Fruit fly (Drosophila melanogaster) whole organism, embryonic: ENCODE data around the gene hiro.
A peak's percentile ranks its signal among the peaks of the same experiment; 100 is the strongest.

Experiments
- Awh ChIP-seq: fragments of 200-800 bp; sonication (Bioruptor generic); IDR thresholded peaks from 2 replicates; pipeline ENCODE4, ENCODE4 v1.3.6; 2022; ENCODE audit warnings: missing biosample characterization, missing genetic modification characterization
- BEAF-32 ChIP-seq: fragments of 200-800 bp; sonication (Bioruptor generic); optimal IDR thresholded peaks from 3 replicates; lab custom pipeline; 2017; ENCODE audit warnings: missing biosample characterization, missing genetic modification characterization, mild to moderate bottlenecking, moderate library complexity, missing genetic modification reagents
- Bteb2 ChIP-seq: fragments of 200-800 bp; sonication (Bioruptor generic); optimal IDR thresholded peaks from 2 replicates; lab custom pipeline; 2016; ENCODE audit warnings: missing biosample characterization, missing genetic modification characterization
- CG11247 ChIP-seq: fragments of 200-800 bp; sonication (Bioruptor generic); IDR thresholded peaks from 2 replicates; pipeline ENCODE4 v1.3.6; 2022; ENCODE audit warnings: missing biosample characterization, missing genetic modification characterization
- CG12299 ChIP-seq: fragments of 200-800 bp; sonication (Bioruptor generic); optimal IDR thresholded peaks from 2 replicates; lab custom pipeline; 2018; ENCODE audit warnings: missing biosample characterization, mild to moderate bottlenecking, missing genetic modification characterization
- CG15479 ChIP-seq: fragments of 200-800 bp; sonication (Bioruptor generic); optimal IDR thresholded peaks from 3 replicates; lab custom pipeline; 2019; ENCODE audit warnings: missing biosample characterization, mild to moderate bottlenecking, missing genetic modification characterization, moderate library complexity
- CG15514 ChIP-seq: fragments of 200-800 bp; sonication (Bioruptor generic); optimal IDR thresholded peaks from 3 replicates; lab custom pipeline; 2017; ENCODE audit warnings: missing biosample characterization, missing genetic modification characterization, mild to moderate bottlenecking, moderate library complexity, missing genetic modification reagents
- CG16815 ChIP-seq: fragments of 200-800 bp; sonication (Bioruptor generic); optimal IDR thresholded peaks from 3 replicates; lab custom pipeline; 2017; ENCODE audit warnings: missing biosample characterization, mild to moderate bottlenecking, missing genetic modification characterization
- CG17328 ChIP-seq: fragments of 200-800 bp; sonication (Bioruptor generic); IDR thresholded peaks from 2 replicates; pipeline ENCODE4 v1.3.6; 2022; ENCODE audit warnings: missing biosample characterization, missing genetic modification characterization
- CG2129 ChIP-seq: fragments of 200-800 bp; sonication (Bioruptor generic); IDR thresholded peaks from 2 replicates; pipeline ENCODE4 v1.3.6; 2022; ENCODE audit warnings: missing biosample characterization, missing genetic modification characterization; ENCODE audit not compliant: partially characterized antibody
- CG2199 ChIP-seq: fragments of 200-800 bp; sonication (Bioruptor generic); IDR thresholded peaks from 3 replicates; pipeline ENCODE4 v1.3.6; 2022; ENCODE audit warnings: missing biosample characterization, missing genetic modification characterization
- CG33213 ChIP-seq: fragments of 200-800 bp; sonication (Bioruptor generic); optimal IDR thresholded peaks from 3 replicates; lab custom pipeline; 2016; ENCODE audit warnings: missing biosample characterization, missing genetic modification characterization
- CG33557 ChIP-seq: fragments of 200-800 bp; sonication (Bioruptor generic); optimal IDR thresholded peaks from 2 replicates; lab custom pipeline; 2019; ENCODE audit warnings: missing biosample characterization, mild to moderate bottlenecking, missing genetic modification characterization, moderate library complexity
- CG3847 ChIP-seq: fragments of 200-800 bp; sonication (Bioruptor generic); IDR thresholded peaks from 2 replicates; pipeline ENCODE4 v1.3.6; 2022; ENCODE audit warnings: missing biosample characterization, missing genetic modification characterization
- CG4730 ChIP-seq: fragments of 200-800 bp; sonication (Bioruptor generic); IDR thresholded peaks from 2 replicates; pipeline ENCODE4 v1.3.6; 2022; ENCODE audit warnings: missing biosample characterization, missing genetic modification characterization
- CG6854 ChIP-seq: fragments of 200-800 bp; sonication (Bioruptor generic); optimal IDR thresholded peaks from 3 replicates; lab custom pipeline; 2017; ENCODE audit warnings: missing biosample characterization, mild to moderate bottlenecking, missing genetic modification characterization
- CG7271 ChIP-seq: fragments of 200-800 bp; sonication (Bioruptor generic); optimal IDR thresholded peaks from 2 replicates; lab custom pipeline; 2018; ENCODE audit warnings: missing biosample characterization, mild to moderate bottlenecking, missing genetic modification characterization, moderate library complexity
- CG7786 ChIP-seq: fragments of 200-800 bp; sonication (Bioruptor generic); optimal IDR thresholded peaks from 2 replicates; lab custom pipeline; 2016; ENCODE audit warnings: missing biosample characterization, missing genetic modification characterization
- CG7839 ChIP-seq: fragments of 200-800 bp; sonication (Bioruptor generic); optimal IDR thresholded peaks from 3 replicates; lab custom pipeline; 2018; ENCODE audit warnings: missing biosample characterization, mild to moderate bottlenecking, missing genetic modification characterization, moderate library complexity
- CG8290 ChIP-seq, 3 experiments: fragments of 200-800 bp; sonication (Bioruptor generic); optimal IDR thresholded peaks; 2 replicates each; lab custom pipeline; 2016 to 2019; ENCODE audit warnings: missing biosample characterization in 3 of 3, missing genetic modification characterization in 3 of 3, mild to moderate bottlenecking in 2 of 3, moderate library complexity in 1 of 3
- Camta ChIP-seq: fragments of 200-800 bp; sonication (Bioruptor generic); optimal IDR thresholded peaks from 2 replicates; lab custom pipeline; 2016; ENCODE audit warnings: missing biosample characterization, missing genetic modification characterization
- Fer1 ChIP-seq: fragments of 200-800 bp; sonication (Bioruptor generic); optimal IDR thresholded peaks from 2 replicates; lab custom pipeline; 2017; ENCODE audit warnings: missing biosample characterization, mild to moderate bottlenecking, missing genetic modification characterization
- HLH4C ChIP-seq: fragments of 200-800 bp; sonication (Bioruptor generic); IDR thresholded peaks from 3 replicates; pipeline ENCODE4 v1.3.6; 2022; ENCODE audit warnings: missing biosample characterization, missing genetic modification characterization; ENCODE audit not compliant: partially characterized antibody
- Lhr ChIP-seq: fragments of 200-800 bp; sonication (Bioruptor generic); optimal IDR thresholded peaks from 3 replicates; lab custom pipeline; 2017; ENCODE audit warnings: mild to moderate bottlenecking, missing biosample characterization, missing genetic modification reagents, missing genetic modification characterization
- Lpt ChIP-seq: fragments of >200 bp; optimal IDR thresholded peaks from 2 replicates; lab custom pipeline; 2018; ENCODE audit warnings: missing biosample characterization, missing genetic modification characterization
- MTF-1 ChIP-seq: fragments of 200-800 bp; sonication (Bioruptor generic); optimal IDR thresholded peaks from 2 replicates; lab custom pipeline; 2018; ENCODE audit warnings: missing biosample characterization, mild to moderate bottlenecking, missing genetic modification characterization, borderline replicate concordance
- Max ChIP-seq: fragments of 200-800 bp; sonication (Bioruptor generic); optimal IDR thresholded peaks from 2 replicates; lab custom pipeline; 2016; ENCODE audit warnings: missing biosample characterization, mild to moderate bottlenecking, missing genetic modification characterization
- Pdp1 ChIP-seq, 2 experiments: fragments of 200-800 bp; sonication (Bioruptor generic); optimal IDR thresholded peaks; 3 replicates each; lab custom pipeline; 2016; ENCODE audit warnings: missing biosample characterization in 2 of 2, missing genetic modification characterization in 2 of 2, mild to moderate bottlenecking in 1 of 2, moderate library complexity in 1 of 2
- Sry-β ChIP-seq: fragments of 200-800 bp; sonication (Bioruptor generic); optimal IDR thresholded peaks from 2 replicates; lab custom pipeline; 2018; ENCODE audit warnings: missing biosample characterization, mild to moderate bottlenecking, missing genetic modification characterization, moderate library complexity
- ac ChIP-seq: fragments of 200-800 bp; sonication (Bioruptor generic); optimal IDR thresholded peaks from 3 replicates; lab custom pipeline; 2017; ENCODE audit warnings: missing biosample characterization, mild to moderate bottlenecking, missing genetic modification characterization
- ara ChIP-seq: fragments of 200-800 bp; sonication (Bioruptor generic); IDR thresholded peaks from 2 replicates; pipeline ENCODE4 v1.3.6; 2022; ENCODE audit warnings: missing biosample characterization, missing genetic modification characterization
- cad ChIP-seq: fragments of >200 bp; optimal IDR thresholded peaks from 2 replicates; lab custom pipeline; 2017; ENCODE audit warnings: missing biosample characterization, missing genetic modification characterization
- dati ChIP-seq: fragments of 200-800 bp; sonication (Bioruptor generic); IDR thresholded peaks from 2 replicates; pipeline ENCODE4 v1.3.6; 2022; ENCODE audit warnings: missing biosample characterization, missing genetic modification characterization
- ems ChIP-seq: fragments of 200-800 bp; sonication (Bioruptor generic); optimal IDR thresholded peaks from 3 replicates; lab custom pipeline; 2016; ENCODE audit warnings: missing biosample characterization, missing genetic modification characterization
- gce ChIP-seq: fragments of 200-800 bp; sonication (Bioruptor generic); IDR thresholded peaks from 3 replicates; pipeline ENCODE4 v1.3.6; 2022; ENCODE audit warnings: missing biosample characterization, missing genetic modification characterization
- gem ChIP-seq: fragments of 200-800 bp; sonication (Bioruptor generic); optimal IDR thresholded peaks from 2 replicates; lab custom pipeline; 2019; ENCODE audit warnings: missing biosample characterization, mild to moderate bottlenecking, missing genetic modification characterization, moderate library complexity
- inv ChIP-seq: fragments of 200-800 bp; sonication (Bioruptor generic); IDR thresholded peaks from 2 replicates; pipeline ENCODE4 v1.3.6; 2022; ENCODE audit warnings: missing biosample characterization, missing genetic modification characterization; ENCODE audit not compliant: partially characterized antibody
- jing ChIP-seq: fragments of 200-800 bp; sonication (Bioruptor generic); optimal IDR thresholded peaks from 2 replicates; lab custom pipeline; 2018; ENCODE audit warnings: missing biosample characterization, mild to moderate bottlenecking, missing genetic modification characterization
- ken ChIP-seq: fragments of 200-800 bp; sonication (Bioruptor generic); IDR thresholded peaks from 3 replicates; pipeline ENCODE4 v1.3.6; 2022; ENCODE audit warnings: missing biosample characterization, missing genetic modification characterization
- pfk ChIP-seq: fragments of 200-800 bp; sonication (Bioruptor generic); optimal IDR thresholded peaks from 2 replicates; lab custom pipeline; 2018; ENCODE audit warnings: missing biosample characterization, mild to moderate bottlenecking, missing genetic modification characterization, moderate library complexity
- pnt ChIP-seq: fragments of 200-800 bp; sonication (Bioruptor generic); optimal IDR thresholded peaks from 3 replicates; lab custom pipeline; 2016; ENCODE audit warnings: missing biosample characterization, missing genetic modification characterization
- pum ChIP-seq: fragments of 200-800 bp; sonication (Bioruptor generic); optimal IDR thresholded peaks from 2 replicates; lab custom pipeline; 2016; ENCODE audit warnings: missing biosample characterization, missing genetic modification characterization
- row ChIP-seq: fragments of 200-800 bp; sonication (Bioruptor generic); IDR thresholded peaks from 3 replicates; pipeline ENCODE4 v1.3.6; 2022; ENCODE audit warnings: missing biosample characterization, missing genetic modification characterization
- scrt ChIP-seq: fragments of 200-800 bp; sonication (Bioruptor generic); optimal IDR thresholded peaks from 2 replicates; lab custom pipeline; 2018; ENCODE audit warnings: missing biosample characterization, mild to moderate bottlenecking, missing genetic modification characterization, moderate library complexity
- seq ChIP-seq: fragments of 200-800 bp; sonication (Bioruptor generic); IDR thresholded peaks from 2 replicates; pipeline ENCODE4 v1.3.6; 2022; ENCODE audit warnings: missing biosample characterization, missing genetic modification characterization
- shn ChIP-seq: fragments of 200-800 bp; sonication (Bioruptor generic); optimal IDR thresholded peaks from 3 replicates; lab custom pipeline; 2016; ENCODE audit warnings: missing biosample characterization, missing genetic modification characterization
- vvl ChIP-seq: fragments of 200-800 bp; sonication (Bioruptor generic); IDR thresholded peaks from 2 replicates; pipeline ENCODE4 v1.3.6; 2022; ENCODE audit warnings: missing biosample characterization, missing genetic modification characterization
- wdn ChIP-seq: fragments of 200-800 bp; sonication (Bioruptor generic); IDR thresholded peaks from 2 replicates; pipeline ENCODE4 v1.3.6; 2022; ENCODE audit warnings: missing biosample characterization, missing genetic modification characterization
- wor ChIP-seq: fragments of 200-800 bp; sonication (Bioruptor generic); IDR thresholded peaks from 2 replicates; pipeline ENCODE4 v1.3.6; 2022; ENCODE audit warnings: missing biosample characterization, missing genetic modification characterization
- zfh1 ChIP-seq: fragments of 200-800 bp; sonication (Bioruptor generic); IDR thresholded peaks from 3 replicates; pipeline ENCODE4 v1.3.6; 2022; ENCODE audit warnings: missing biosample characterization, missing genetic modification characterization

The hiro gene

DNA sequence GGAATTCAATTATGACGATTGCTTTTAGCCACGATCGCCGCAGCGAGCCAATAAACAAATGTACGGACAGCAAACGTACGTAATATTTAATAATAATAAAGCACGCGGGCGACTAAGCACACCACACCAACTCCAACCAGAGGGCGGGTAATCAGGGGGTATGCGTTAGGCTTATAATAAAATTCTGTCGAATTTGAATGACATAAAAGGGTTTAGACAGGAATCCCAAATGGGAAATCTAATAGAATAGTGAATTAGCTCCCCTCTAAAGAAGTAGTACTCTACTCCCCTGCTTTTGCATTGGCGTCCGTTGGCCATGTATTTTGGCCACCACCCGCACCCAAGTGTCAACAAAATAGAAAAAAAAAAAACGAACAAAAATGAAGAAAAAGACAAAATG, 34.6 kb upstream of the hiro start (continued):
- TF ChIP-seq wor (GFP tag; lab: Robert Waterston, UW) = no peak
- TF ChIP-seq CG7271 = no peak
- TF ChIP-seq Awh (GFP tag; lab: Robert Waterston, UW) = peak; percentile 33; the same call in 1 of the 2 replicates
- no peak for TF ChIP-seq Lhr (GFP tag; lab: Kevin White, UChicago)
- TF ChIP-seq ken (GFP tag; lab: Robert Waterston, UW) = no peak
- TF ChIP-seq inv (GFP tag; lab: Robert Waterston, UW) = no peak; the same call in 1 of the 2 replicates
- TF ChIP-seq CG15479 = no peak
- no peak for TF ChIP-seq pnt (GFP tag; lab: Kevin White, UChicago)
- no peak for TF ChIP-seq CG7786
- no peak for TF ChIP-seq CG12299 (tag; lab: Kevin White, UChicago)
- TF ChIP-seq CG17328 (GFP tag; lab: Robert Waterston, UW) = peak; percentile 43; the same call in 1 of the 2 replicates
- TF ChIP-seq Max (GFP tag; lab: Kevin White, UChicago) = no peak
- no peak for TF ChIP-seq ems (GFP tag; lab: Kevin White, UChicago)
- TF ChIP-seq CG2129 = no peak
- peak; percentile 5 for TF ChIP-seq Fer1 (GFP tag; lab: Kevin White, UChicago)
- TF ChIP-seq CG8290 (GFP tag; optimal IDR thresholded peaks at IDR 0.05; lab: Kevin White, UChicago) = no peak
- peak in 1 of 2 experiments; percentile 62 for TF ChIP-seq CG8290 (tag; optimal IDR thresholded peaks at IDR 0.05; lab: Kevin White, UChicago)
- no peak for TF ChIP-seq gce (GFP tag; lab: Robert Waterston, UW)
- TF ChIP-seq CG7839 (tag; lab: Kevin White, UChicago) = peak; percentile 8
- TF ChIP-seq CG16815 (GFP tag; lab: Kevin White, UChicago) = no peak
- TF ChIP-seq MTF-1 (GFP tag; lab: Kevin White, UChicago) = no peak
- TF ChIP-seq Camta (GFP tag; lab: Kevin White, UChicago) = no peak
- TF ChIP-seq ara (GFP tag; lab: Robert Waterston, UW) = peak; percentile 20; the same call in 1 of the 2 replicates
- no peak for TF ChIP-seq CG33557 (GFP tag; lab: Kevin White, UChicago)
- no peak for TF ChIP-seq BEAF-32
- no peak for TF ChIP-seq CG33213 (GFP tag; lab: Kevin White, UChicago)
- TF ChIP-seq cad (GFP tag; lab: Kevin White, UChicago) = no peak
- TF ChIP-seq row = peak; percentile 43
- TF ChIP-seq CG11247 (GFP tag; lab: Robert Waterston, UW) = 0 out of 2 replicates have a peak, but pooled peaks have one; percentile 9
- TF ChIP-seq Lpt (GFP tag; lab: Kevin White, UChicago) = no peak
- TF ChIP-seq vvl (GFP tag; lab: Robert Waterston, UW) = peak; percentile 57; the same call in 1 of the 2 replicates
- TF ChIP-seq seq = no peak
- TF ChIP-seq CG6854 (GFP tag; lab: Kevin White, UChicago) = no peak
- TF ChIP-seq shn (GFP tag; lab: Kevin White, UChicago) = no peak
- TF ChIP-seq pfk (GFP tag; lab: Kevin White, UChicago) = no peak
- no peak for TF ChIP-seq wdn (GFP tag; lab: Robert Waterston, UW)
- TF ChIP-seq gem = peak; percentile 21
- no peak for TF ChIP-seq Sry-β (GFP tag; lab: Kevin White, UChicago)
- TF ChIP-seq zfh1 (GFP tag; lab: Robert Waterston, UW) = peak; percentile 54; the same call in 1 of the 3 replicates
- no peak for TF ChIP-seq jing (GFP tag; lab: Kevin White, UChicago)
- no peak for TF ChIP-seq ac (GFP tag; lab: Kevin White, UChicago)
- no peak for TF ChIP-seq HLH4C (GFP tag; lab: Robert Waterston, UW)
- no peak for TF ChIP-seq Pdp1 (GFP tag; optimal IDR thresholded peaks at IDR 0.05; lab: Kevin White, UChicago)
- TF ChIP-seq CG4730 (GFP tag; lab: Robert Waterston, UW) = peak; percentile 43; the same call in 1 of the 2 replicates
- 0 out of 3 replicates have a peak, but pooled peaks have one; percentile 34 for TF ChIP-seq CG2199 (GFP tag; lab: Robert Waterston, UW)
- peak; percentile 34; the same call in 1 of the 2 replicates for TF ChIP-seq CG3847
- peak; percentile 36; the same call in 1 of the 2 replicates for TF ChIP-seq dati
- TF ChIP-seq scrt = peak; percentile 4
- no peak for TF ChIP-seq CG15514 (GFP tag; lab: Kevin White, UChicago)
- TF ChIP-seq Bteb2 (GFP tag; lab: Kevin White, UChicago) = no peak
- no peak for TF ChIP-seq pum (GFP tag; lab: Kevin White, UChicago)
